Fruit fly (Drosophila melanogaster) whole organism: ENCODE data around the gene CG34332.

ENCODE experiments used
- pan ChIP-seq: fragments of >200 bp; optimal IDR thresholded peaks from 2 replicates; lab custom pipeline; 2017
- psq ChIP-seq: fragments of >200 bp; optimal IDR thresholded peaks from 2 replicates; lab custom pipeline; 2017

DNA sequence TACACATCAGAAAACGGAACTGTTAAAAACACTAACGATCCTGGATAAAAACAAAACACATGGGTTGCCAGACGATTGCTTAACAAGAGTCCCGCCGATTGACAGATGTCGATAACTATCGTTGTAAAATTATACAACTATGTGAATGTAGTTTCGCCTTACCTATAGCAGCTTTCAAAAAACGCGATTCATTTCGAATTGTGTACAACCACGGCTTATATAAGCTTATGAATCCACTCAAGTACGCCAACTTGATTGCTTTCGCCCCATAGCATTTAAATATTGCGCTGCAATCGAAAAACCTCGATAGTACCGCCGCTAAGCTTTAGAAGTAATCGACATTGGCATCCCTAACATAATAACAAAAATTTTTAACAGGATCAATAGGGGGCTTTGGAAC lies 29.1 kb downstream of the CG34332 start, which contains the start of the genes CG9581 and CG9578:
- TF ChIP-seq psq (no peak), pan (lab: Kevin White, UChicago) (no peak)
